Fruit fly (Drosophila melanogaster): ENCODE data around the gene Tk.
"Not testable (repeated sequence)": the region's sequence is repeated elsewhere in the genome, so short reads cannot be mapped to it uniquely, and the experiment has no call there.

Tk gene

DNA sequence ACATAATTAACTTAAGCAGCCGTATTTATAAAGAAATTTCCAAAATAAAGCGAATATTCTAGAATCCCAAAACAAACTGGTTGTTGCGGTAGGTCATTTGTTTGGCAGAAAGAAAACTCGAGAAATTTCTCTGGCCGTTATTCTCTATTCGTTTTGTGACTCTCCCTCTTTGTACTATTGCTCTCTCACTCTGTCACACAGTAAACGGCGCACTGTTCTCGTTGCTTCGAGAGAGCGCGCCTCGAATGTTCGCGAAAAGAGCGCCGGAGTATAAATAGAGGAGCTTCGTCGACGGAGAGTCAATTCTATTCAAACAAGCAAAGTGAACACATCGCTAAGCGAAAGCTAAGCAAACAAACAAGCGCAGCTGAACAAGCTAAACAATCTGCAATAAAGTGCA lies 47.0 kb downstream of the Tk start, which contains the start of gene Hsp70Ab:
Hsp70Ab (plus strand) TSS at position 301 of the 400 bp plus-strand sequence.
- not testable (repeated sequence) for TF ChIP-seq Snoo (tag; optimal IDR thresholded peaks at IDR 0.05); CG13204 (GFP tag; optimal IDR thresholded peaks at IDR 0.05); CG4496 (GFP tag; IDR thresholded peaks at IDR 0.05)

DNA sequence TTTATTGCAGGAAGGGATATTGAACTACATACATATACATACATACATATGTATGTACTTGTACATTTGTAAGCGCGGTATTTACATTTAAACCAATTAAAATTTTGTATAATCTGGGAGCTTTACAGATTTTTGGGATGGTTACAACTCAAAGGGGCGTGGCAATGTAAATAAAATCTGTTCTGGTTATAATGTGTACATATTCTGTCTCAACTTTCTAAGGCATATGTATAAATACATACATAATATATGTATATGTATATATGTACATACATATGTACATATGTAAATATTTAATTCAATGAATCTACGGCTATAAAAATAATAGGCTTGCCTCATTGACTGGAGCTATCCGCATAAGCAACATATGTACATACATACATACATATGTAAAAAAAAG lies 47.9 kb downstream of the Tk start:
- TF ChIP-seq fd96Ca (GFP tag; IDR thresholded peaks at IDR 0.05) (no peak), CG8159 (tag; optimal IDR thresholded peaks at IDR 0.05) (no peak), CG4496 (GFP tag; IDR thresholded peaks at IDR 0.05) (no peak), rn (GFP tag; IDR thresholded peaks at IDR 0.05) (no peak)

dm6 chr3R:11956444-11956843 lies 48.8 kb downstream of the Tk start, which contains the start of gene Hsp70Aa:
Gene Hsp70Aa (minus strand): TSS chr3R:11956544.
- not testable (repeated sequence) for TF ChIP-seq CG8159, CG15710, CG9948 (tag; optimal IDR thresholded peaks at IDR 0.05)

- TF ChIP-seq CG14655 (GFP tag; optimal IDR thresholded peaks at IDR 0.05) (no peak), CG13204 (GFP tag; optimal IDR thresholded peaks at IDR 0.05) (no peak), CG8301 (tag; optimal IDR thresholded peaks at IDR 0.05) (no peak), gl (tag; optimal IDR thresholded peaks at IDR 0.05) (no peak), CG12605 (GFP tag; IDR thresholded peaks at IDR 0.05) (no peak), EcR (GFP tag; optimal IDR thresholded peaks at IDR 0.05) (no peak), Snoo (tag; optimal IDR thresholded peaks at IDR 0.05) (no peak), CG8159 (tag; optimal IDR thresholded peaks at IDR 0.05) (no peak), CG32121 (GFP tag; IDR thresholded peaks at IDR 0.05) (no peak), CG15710 (tag; optimal IDR thresholded peaks at IDR 0.05) (no peak), Ets98B (GFP tag; IDR thresholded peaks at IDR 0.05) (no peak), CG17806 (tag; optimal IDR thresholded peaks at IDR 0.05) (no peak), CG4496 (GFP tag; IDR thresholded peaks at IDR 0.05) (no peak), CG10348 (GFP tag; IDR thresholded peaks at IDR 0.05) (no peak), D1 (tag; optimal IDR thresholded peaks at IDR 0.05) (no peak), Pif1B (GFP tag; optimal IDR thresholded peaks at IDR 0.05) (no peak), CG9948 (tag; optimal IDR thresholded peaks at IDR 0.05) (no peak)
These were observed 55.8 kb downstream of the Tk start, which contains the start of gene CG31211 for dm6 chr3R:11949387-11950029. Gene CG31211 (plus strand): TSS chr3R:11949680.

DNA sequence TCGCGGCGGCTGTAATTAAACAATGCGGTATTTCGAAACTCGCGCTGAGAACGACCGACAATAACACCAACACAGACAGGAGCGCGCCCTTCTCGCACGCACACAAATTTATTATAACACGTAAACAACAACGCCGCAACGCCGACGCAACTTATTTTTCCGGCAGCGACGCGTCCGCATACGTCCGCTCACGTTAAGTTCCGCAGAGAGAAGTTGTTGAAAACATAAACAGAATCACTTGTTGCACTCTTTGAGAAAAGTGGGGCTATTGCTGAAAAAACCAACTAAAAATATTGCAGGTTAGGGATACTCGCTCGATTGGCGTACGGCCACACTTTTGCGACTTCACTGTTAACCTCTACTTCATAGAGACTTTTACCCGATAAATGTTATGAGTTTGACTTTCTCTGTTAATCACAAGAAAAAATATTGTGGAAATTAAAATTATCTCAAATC lies 56.3 kb downstream of the Tk start, which contains the start of gene Cad87A:
Cad87A (minus strand) TSS at position 227 of the 456 bp plus-strand sequence.
- TF ChIP-seq CG8159 (tag; optimal IDR thresholded peaks at IDR 0.05) (peak; percentile 7), gl (tag; optimal IDR thresholded peaks at IDR 0.05) (peak; percentile 12), EcR (GFP tag; optimal IDR thresholded peaks at IDR 0.05) (peak; percentile 43), CG17806 (tag; optimal IDR thresholded peaks at IDR 0.05) (no peak), D1 (tag; optimal IDR thresholded peaks at IDR 0.05) (no peak), CG13204 (GFP tag; optimal IDR thresholded peaks at IDR 0.05) (no peak), Pif1A (GFP tag; optimal IDR thresholded peaks at IDR 0.05) (no peak), CG34367 (tag; optimal IDR thresholded peaks at IDR 0.05) (no peak), CG15710 (tag; optimal IDR thresholded peaks at IDR 0.05) (no peak), Snoo (tag; optimal IDR thresholded peaks at IDR 0.05) (no peak), CG32121 (GFP tag; IDR thresholded peaks at IDR 0.05) (no peak)

DNA sequence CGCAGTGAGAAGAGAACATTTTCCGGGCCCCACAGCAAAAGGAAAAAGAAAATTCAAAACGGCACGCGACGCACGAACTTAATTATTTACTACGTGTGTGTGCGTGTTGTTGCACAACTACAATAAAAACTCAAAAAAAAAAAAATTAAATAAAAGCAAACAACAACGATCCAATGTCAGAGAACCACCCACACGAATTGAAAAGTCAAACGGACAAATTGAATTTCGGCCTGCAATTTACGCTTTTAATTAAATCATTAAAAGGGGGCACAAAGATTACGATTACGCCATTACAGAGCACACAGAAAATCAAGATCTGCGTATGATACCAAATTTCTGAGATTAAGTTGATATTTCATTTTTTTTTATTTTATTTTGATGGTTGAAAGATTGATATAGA lies 57.3 kb downstream of the Tk start:
- TF ChIP-seq rn (GFP tag; IDR thresholded peaks at IDR 0.05) = no peak
- no peak for TF ChIP-seq Pif1B (GFP tag; optimal IDR thresholded peaks at IDR 0.05)
- TF ChIP-seq CG13204 (GFP tag; optimal IDR thresholded peaks at IDR 0.05) = no peak
- TF ChIP-seq CG8159 (tag; optimal IDR thresholded peaks at IDR 0.05) = no peak
- TF ChIP-seq CG17806 (tag; optimal IDR thresholded peaks at IDR 0.05) = no peak
- no peak for TF ChIP-seq Snoo (tag; optimal IDR thresholded peaks at IDR 0.05)
- TF ChIP-seq CG32121 (GFP tag; IDR thresholded peaks at IDR 0.05) = no peak
- no peak for TF ChIP-seq fd96Ca (GFP tag; IDR thresholded peaks at IDR 0.05)
- TF ChIP-seq CG14655 (GFP tag; optimal IDR thresholded peaks at IDR 0.05) = no peak
- no peak for TF ChIP-seq Ets98B (GFP tag; IDR thresholded peaks at IDR 0.05)
- no peak for TF ChIP-seq CG8301 (tag; optimal IDR thresholded peaks at IDR 0.05)
- no peak for TF ChIP-seq CG10348 (GFP tag; IDR thresholded peaks at IDR 0.05)
- no peak for TF ChIP-seq CG15710 (tag; optimal IDR thresholded peaks at IDR 0.05)
- TF ChIP-seq CG9948 (tag; optimal IDR thresholded peaks at IDR 0.05) = no peak
